Fruit fly (Drosophila melanogaster): ENCODE results near the gene GstO2.

dm6 chr3L:8547104-8547523 lies 23.8 kb upstream of the GstO2 start:
- TF ChIP-seq EcR (GFP tag; optimal IDR thresholded peaks at IDR 0.05), result no peak
- TF ChIP-seq Snoo (tag; optimal IDR thresholded peaks at IDR 0.05), result no peak
- peak; percentile 77 for TF ChIP-seq CG4496 (GFP tag; IDR thresholded peaks at IDR 0.05)
- TF ChIP-seq rn (GFP tag; IDR thresholded peaks at IDR 0.05), result 0 out of 2 replicates have a peak, but pooled peaks have one; percentile 39
- peak; percentile 47 for TF ChIP-seq CG15710 (tag; optimal IDR thresholded peaks at IDR 0.05)
- TF ChIP-seq fd96Ca (GFP tag; IDR thresholded peaks at IDR 0.05), result peak; percentile 74
